Worm (Caenorhabditis elegans): Measurements from ENCODE around the gene zip-3.

ce11 chrII:13979833-13980513 lies 22.7 kb upstream of the zip-3 start, which contains the start of gene sre-48:
- TF ChIP-seq bed-3 (GFP tag; optimal IDR thresholded peaks at IDR 0.05): no peak
- TF ChIP-seq ces-1 (GFP tag; optimal IDR thresholded peaks at IDR 0.05): no peak
- TF ChIP-seq nhr-237 (tag; optimal IDR thresholded peaks at IDR 0.05): no peak
- no peak for TF ChIP-seq unc-62 (GFP tag; optimal IDR thresholded peaks at IDR 0.05)
- TF ChIP-seq lin-32 (GFP tag; optimal IDR thresholded peaks at IDR 0.05): no peak
- no peak for TF ChIP-seq lsy-2 (tag; optimal IDR thresholded peaks at IDR 0.05)
- no peak for TF ChIP-seq nhr-76 (tag; optimal IDR thresholded peaks at IDR 0.05)
- no peak for TF ChIP-seq pha-4 (tag; optimal IDR thresholded peaks at IDR 0.05)
- no peak for TF ChIP-seq nhr-28 (tag; optimal IDR thresholded peaks at IDR 0.05)
